Worm (Caenorhabditis elegans) whole organism, L1 larva: ENCODE measurements around the gene lys-6.

Experiments
- C16A3.4 ChIP-seq: fragments of 150-350 bp; optimal IDR thresholded peaks from 2 replicates; lab custom pipeline; 2014; ENCODE audit warnings: missing biosample characterization, missing genetic modification characterization
- C34B4.2 ChIP-seq: sonication (generic microtip); optimal IDR thresholded peaks from 2 replicates; lab custom pipeline; 2017; ENCODE audit warnings: mild to moderate bottlenecking, missing genetic modification characterization, missing compliant biosample characterization
- F16B12.6 ChIP-seq: fragments of 150-350 bp; optimal IDR thresholded peaks from 2 replicates; lab custom pipeline; 2014; ENCODE audit warnings: missing biosample characterization, missing genetic modification characterization
- Y116A8C.19 ChIP-seq: sonication (generic microtip); optimal IDR thresholded peaks from 2 replicates; lab custom pipeline; 2016; ENCODE audit warnings: missing compliant biosample characterization, missing genetic modification characterization, borderline replicate concordance
- aha-1 ChIP-seq: fragments of 150-350 bp; optimal IDR thresholded peaks from 2 replicates; lab custom pipeline; 2014; ENCODE audit warnings: missing biosample characterization, missing genetic modification characterization
- blmp-1 ChIP-seq: fragments of 150-350 bp; optimal IDR thresholded peaks from 2 replicates; lab custom pipeline; 2014; ENCODE audit warnings: missing biosample characterization, missing genetic modification characterization
- ceh-63 ChIP-seq: fragments of 200-800 bp; sonication (Bioruptor generic); optimal IDR thresholded peaks from 2 replicates; lab custom pipeline; 2018; ENCODE audit warnings: mild to moderate bottlenecking, missing genetic modification characterization, missing compliant biosample characterization
- ceh-82 ChIP-seq, 3 experiments: fragments of 150-350 bp in 1 of 3; sonication (generic microtip) in 2 of 3; optimal IDR thresholded peaks; 2 replicates each; lab custom pipeline; 2014 to 2017; ENCODE audit warnings: missing biosample characterization in 3 of 3, missing genetic modification characterization in 3 of 3
- ces-1 ChIP-seq: fragments of 150-350 bp; optimal IDR thresholded peaks from 2 replicates; lab custom pipeline; 2014; ENCODE audit warnings: missing biosample characterization, missing genetic modification reagents, missing genetic modification characterization
- dpl-1 ChIP-seq, 3 experiments: fragments of 150-350 bp in 2 of 3; sonication (generic microtip) in 1 of 3; optimal IDR thresholded peaks; 2 replicates each; lab custom pipeline; 2014 to 2017; ENCODE audit warnings: missing biosample characterization in 3 of 3, missing genetic modification characterization in 3 of 3, missing genetic modification reagents in 3 of 3
- dsc-1 ChIP-seq: sonication (generic microtip); optimal IDR thresholded peaks from 2 replicates; lab custom pipeline; 2016; ENCODE audit warnings: mild to moderate bottlenecking, missing genetic modification characterization, missing compliant biosample characterization
- efl-1 ChIP-seq, 4 experiments: fragments of 150-350 bp; optimal IDR thresholded peaks in 3 of 4; peaks in 1 of 4; 1 replicate in 1 of 4; 2 replicates in 3 of 4; lab custom pipeline; 2014; ENCODE audit warnings: missing biosample characterization in 2 of 4, missing genetic modification characterization in 2 of 4, missing genetic modification reagents in 2 of 4
- egl-13 ChIP-seq: sonication (generic microtip); optimal IDR thresholded peaks from 2 replicates; lab custom pipeline; 2016; ENCODE audit warnings: missing genotype, missing genetic modification reagents, missing genetic modification characterization, missing compliant biosample characterization
- egl-27 ChIP-seq, 2 experiments: fragments of 150-350 bp in 1 of 2; sonication (generic microtip); optimal IDR thresholded peaks; 3 replicates each; lab custom pipeline; 2017 to 2018; ENCODE audit warnings: missing biosample characterization in 2 of 2, missing genetic modification characterization in 2 of 2, missing genetic modification reagents in 2 of 2
- elt-2 ChIP-seq: sonication (generic microtip); optimal IDR thresholded peaks from 2 replicates; lab custom pipeline; 2016; ENCODE audit warnings: missing genetic modification characterization, mild to moderate bottlenecking, inconsistent platforms, missing compliant biosample characterization, missing genetic modification reagents
- elt-3 ChIP-seq, 6 experiments: fragments of 150-350 bp in 1 of 6; sonication (generic microtip); optimal IDR thresholded peaks; 2 replicates each; lab custom pipeline; 2017 to 2018; ENCODE audit warnings: missing biosample characterization in 6 of 6, missing genetic modification characterization in 6 of 6, inconsistent platforms in 1 of 6
- fkh-10 ChIP-seq: sonication (generic microtip); optimal IDR thresholded peaks from 2 replicates; lab custom pipeline; 2017; ENCODE audit warnings: missing biosample characterization, missing genetic modification reagents, missing genetic modification characterization
- fkh-8 ChIP-seq: sonication (generic microtip); optimal IDR thresholded peaks from 2 replicates; lab custom pipeline; 2016; ENCODE audit warnings: mild to moderate bottlenecking, missing genetic modification characterization, missing compliant biosample characterization
- hlh-17 ChIP-seq: fragments of 200-800 bp; sonication (Bioruptor generic); optimal IDR thresholded peaks from 2 replicates; lab custom pipeline; 2018; ENCODE audit warnings: missing genetic modification characterization, mild to moderate bottlenecking, missing compliant biosample characterization, moderate library complexity, borderline replicate concordance
- hpl-2 ChIP-seq: fragments of 150-350 bp; optimal IDR thresholded peaks from 2 replicates; lab custom pipeline; 2014; ENCODE audit warnings: missing biosample characterization, missing genetic modification reagents, missing genetic modification characterization
- irx-1 ChIP-seq: sonication (generic microtip); optimal IDR thresholded peaks from 2 replicates; lab custom pipeline; 2016; ENCODE audit warnings: missing genetic modification characterization, missing compliant biosample characterization
- jun-1 ChIP-seq: fragments of 150-350 bp; optimal IDR thresholded peaks from 2 replicates; lab custom pipeline; 2014; ENCODE audit warnings: missing biosample characterization, missing genetic modification reagents, missing genetic modification characterization
- lin-14 ChIP-seq: fragments of 200-800 bp; sonication (Bioruptor generic); optimal IDR thresholded peaks from 2 replicates; lab custom pipeline; 2018; ENCODE audit warnings: mild to moderate bottlenecking, missing genetic modification characterization, moderate library complexity, missing compliant biosample characterization
- lin-15B ChIP-seq: fragments of 150-350 bp; sonication (generic microtip); optimal IDR thresholded peaks from 3 replicates; lab custom pipeline; 2014; ENCODE audit warnings: missing biosample characterization, missing genetic modification characterization
- lin-39 ChIP-seq: fragments of 150-350 bp; optimal IDR thresholded peaks from 2 replicates; lab custom pipeline; 2014; ENCODE audit warnings: missing biosample characterization, missing genetic modification reagents, missing genetic modification characterization
- lsy-2 ChIP-seq, 2 experiments: fragments of 150-350 bp; optimal IDR thresholded peaks; 2 replicates each; lab custom pipeline; 2014; ENCODE audit warnings: missing biosample characterization in 2 of 2, missing genetic modification characterization in 2 of 2
- mep-1 ChIP-seq: fragments of 150-350 bp; optimal IDR thresholded peaks from 2 replicates; lab custom pipeline; 2014; ENCODE audit warnings: missing biosample characterization, missing genetic modification characterization
- nhr-11 ChIP-seq: fragments of 150-350 bp; optimal IDR thresholded peaks from 2 replicates; lab custom pipeline; 2014; ENCODE audit warnings: missing biosample characterization, missing genetic modification characterization
- nhr-28 ChIP-seq: fragments of 150-350 bp; optimal IDR thresholded peaks from 2 replicates; lab custom pipeline; 2014; ENCODE audit warnings: missing biosample characterization, missing genetic modification characterization
- nhr-47 ChIP-seq: sonication (generic microtip); optimal IDR thresholded peaks from 2 replicates; lab custom pipeline; 2016; ENCODE audit warnings: mild to moderate bottlenecking, missing genetic modification characterization, moderate library complexity, missing compliant biosample characterization
- nhr-84 ChIP-seq: sonication (generic microtip); optimal IDR thresholded peaks from 2 replicates; lab custom pipeline; 2017; ENCODE audit warnings: missing biosample characterization, missing genetic modification characterization
- pqm-1 ChIP-seq: sonication (generic microtip); optimal IDR thresholded peaks from 3 replicates; lab custom pipeline; 2017; ENCODE audit warnings: missing biosample characterization, missing genetic modification characterization
- rnt-1 ChIP-seq: sonication (generic microtip); optimal IDR thresholded peaks from 2 replicates; lab custom pipeline; 2016; ENCODE audit warnings: mild to moderate bottlenecking, missing genetic modification characterization, moderate library complexity, missing compliant biosample characterization
- skn-1 ChIP-seq: fragments of 150-350 bp; optimal IDR thresholded peaks from 2 replicates; lab custom pipeline; 2014; ENCODE audit warnings: missing biosample characterization, missing genetic modification characterization
- snpc-4 ChIP-seq: fragments of 150-350 bp; optimal IDR thresholded peaks from 2 replicates; lab custom pipeline; 2014; ENCODE audit warnings: missing biosample characterization, missing genetic modification characterization
- snu-23 ChIP-seq: sonication (generic microtip); optimal IDR thresholded peaks from 2 replicates; lab custom pipeline; 2016; ENCODE audit warnings: missing genetic modification characterization, missing compliant biosample characterization
- sox-4 ChIP-seq: sonication (generic microtip); optimal IDR thresholded peaks from 2 replicates; lab custom pipeline; 2016; ENCODE audit warnings: missing genetic modification characterization, missing compliant biosample characterization
- sup-37 ChIP-seq: fragments of 200-800 bp; sonication (Bioruptor generic); optimal IDR thresholded peaks from 2 replicates; lab custom pipeline; 2018; ENCODE audit warnings: mild to moderate bottlenecking, missing genetic modification characterization, missing compliant biosample characterization
- tbx-2 ChIP-seq: sonication (generic microtip); optimal IDR thresholded peaks from 2 replicates; lab custom pipeline; 2016; ENCODE audit warnings: missing genetic modification characterization, missing compliant biosample characterization
- unc-130 ChIP-seq: fragments of 150-350 bp; optimal IDR thresholded peaks from 2 replicates; lab custom pipeline; 2017; ENCODE audit warnings: missing biosample characterization, missing genetic modification characterization, inconsistent platforms
- zag-1 ChIP-seq: fragments of 150-350 bp; optimal IDR thresholded peaks from 2 replicates; lab custom pipeline; 2014; ENCODE audit warnings: missing biosample characterization, missing genetic modification characterization
- ztf-11 ChIP-seq, 2 experiments: sonication (generic microtip); optimal IDR thresholded peaks; 2 replicates each; lab custom pipeline; 2016 to 2017; ENCODE audit warnings: missing genetic modification characterization in 2 of 2, missing biosample characterization in 1 of 2, missing compliant biosample characterization in 1 of 2
- ztf-4 ChIP-seq: fragments of 150-350 bp; optimal IDR thresholded peaks from 2 replicates; lab custom pipeline; 2014; ENCODE audit warnings: missing biosample characterization, missing genetic modification characterization

lys-6 gene

ce11 chrIV:11645354-11645753, 17.6 kb upstream of the lys-6 start (continued):
- TF ChIP-seq egl-13 (tag; lab: Kevin White, UChicago), result no peak
- no peak for TF ChIP-seq mep-1 (tag; lab: Kevin White, UChicago)
- TF ChIP-seq irx-1 (tag; lab: Kevin White, UChicago), result no peak
- peak; percentile 27 for TF ChIP-seq snu-23 (GFP tag; lab: Kevin White, UChicago)
- no peak for TF ChIP-seq hlh-17 (GFP tag; lab: Kevin White, UChicago)
- TF ChIP-seq skn-1 (tag; lab: Kevin White, UChicago), result no peak
- TF ChIP-seq nhr-47 (tag; lab: Kevin White, UChicago), result no peak
- TF ChIP-seq unc-130 (tag; lab: Kevin White, UChicago), result peak; percentile 21
- TF ChIP-seq nhr-11, result no peak
- peak; percentile 10 for TF ChIP-seq ztf-4 (tag; lab: Kevin White, UChicago)
- TF ChIP-seq lin-14 (GFP tag; lab: Kevin White, UChicago), result peak; percentile 67
- no peak for TF ChIP-seq Y116A8C.19 (tag; lab: Kevin White, UChicago)
- TF ChIP-seq ces-1, result no peak
- no peak for TF ChIP-seq elt-3 (tag; optimal IDR thresholded peaks at IDR 0.05; lab: Kevin White, UChicago)
- TF ChIP-seq fkh-8 (tag; lab: Kevin White, UChicago), result no peak
- no peak for TF ChIP-seq F16B12.6
- TF ChIP-seq elt-2, result peak; percentile 8
- TF ChIP-seq nhr-28 (tag; lab: Kevin White, UChicago), result no peak
- no peak for TF ChIP-seq rnt-1
- TF ChIP-seq sup-37, result no peak
- TF ChIP-seq C34B4.2, result no peak
- TF ChIP-seq egl-27 (tag; optimal IDR thresholded peaks at IDR 0.05; lab: Kevin White, UChicago), result no peak
- no peak for TF ChIP-seq lin-15B (tag; lab: Kevin White, UChicago)
- no peak for TF ChIP-seq zag-1 (tag; lab: Kevin White, UChicago)
- no peak for TF ChIP-seq snpc-4
- no peak for TF ChIP-seq jun-1
- no peak for TF ChIP-seq fkh-10 (GFP tag; lab: Kevin White, UChicago)
- TF ChIP-seq ceh-82 (tag; optimal IDR thresholded peaks at IDR 0.05; lab: Kevin White, UChicago), result no peak
- peak in 1 of 2 experiments; percentile 25 for TF ChIP-seq lsy-2 (tag; optimal IDR thresholded peaks at IDR 0.05; lab: Kevin White, UChicago)
- no peak for TF ChIP-seq C16A3.4 (tag; lab: Kevin White, UChicago)
- no peak for TF ChIP-seq hpl-2 (GFP tag; lab: Kevin White, UChicago)
- TF ChIP-seq ceh-63 (GFP tag; lab: Kevin White, UChicago), result no peak
- TF ChIP-seq lin-39 (tag; lab: Kevin White, UChicago), result no peak
- no peak for TF ChIP-seq ztf-11 (tag; optimal IDR thresholded peaks at IDR 0.05; lab: Kevin White, UChicago)
- no peak for TF ChIP-seq efl-1 (optimal IDR thresholded peaks at IDR 0.05; lab: Kevin White, UChicago)
- no peak for TF ChIP-seq efl-1 (GFP tag; optimal IDR thresholded peaks at IDR 0.05 in 1 of 2; lab: Kevin White, UChicago)
- no peak for TF ChIP-seq dpl-1 (GFP tag; optimal IDR thresholded peaks at IDR 0.05; lab: Kevin White, UChicago)
- no peak for TF ChIP-seq blmp-1 (tag; lab: Kevin White, UChicago)
- TF ChIP-seq dsc-1 (tag; lab: Kevin White, UChicago), result no peak
- no peak for TF ChIP-seq aha-1
- no peak for TF ChIP-seq tbx-2 (tag; lab: Kevin White, UChicago)

- TF ChIP-seq hlh-17 (GFP tag; lab: Kevin White, UChicago) (peak; percentile 29), pqm-1 (no peak), sox-4 (tag; lab: Kevin White, UChicago) (no peak), nhr-84 (no peak)
These were observed 17.0 kb upstream of the lys-6 start for ce11 chrIV:11644705-11645104.
